Worm (Caenorhabditis elegans) whole organism, young adult: ENCODE data around the gene nhl-2.

Experiments
- B0019.2 ChIP-seq: fragments of 200-800 bp; sonication (Bioruptor generic); conservative IDR thresholded peaks from 2 replicates; pipeline ENCODE4 v1.3.6; 2022; ENCODE audit warnings: missing genetic modification reagents, missing genetic modification characterization, missing compliant biosample characterization
- F22D6.2 ChIP-seq: sonication (generic microtip); optimal IDR thresholded peaks from 2 replicates; lab custom pipeline; 2016; ENCODE audit warnings: mild to moderate bottlenecking, missing genetic modification characterization, missing compliant biosample characterization
- Y53G8AR.9 ChIP-seq: fragments of 200-800 bp; sonication (Bioruptor generic); conservative IDR thresholded peaks from 2 replicates; pipeline ENCODE4 v1.3.6; 2022; ENCODE audit warnings: missing genetic modification reagents, missing genetic modification characterization, missing compliant biosample characterization
- ceh-100 ChIP-seq: fragments of 200-800 bp; sonication (Bioruptor generic); IDR thresholded peaks from 2 replicates; pipeline ENCODE4 v1.3.6; 2022; ENCODE audit warnings: missing genetic modification reagents, missing genetic modification characterization, missing compliant biosample characterization
- ceh-40 ChIP-seq: fragments of 200-800 bp; sonication (Bioruptor generic); IDR thresholded peaks from 2 replicates; pipeline ENCODE4 v1.3.6; 2022; ENCODE audit warnings: missing genetic modification characterization, missing compliant biosample characterization
- chd-7 ChIP-seq: sonication (generic microtip); optimal IDR thresholded peaks from 2 replicates; lab custom pipeline; 2016; ENCODE audit warnings: mild to moderate bottlenecking, missing genetic modification characterization, moderate library complexity, missing compliant biosample characterization
- ets-4 ChIP-seq: fragments of 200-800 bp; sonication (Bioruptor generic); optimal IDR thresholded peaks from 2 replicates; lab custom pipeline; 2018; ENCODE audit warnings: mild to moderate bottlenecking, missing genetic modification characterization, missing compliant biosample characterization
- hlh-12 ChIP-seq: sonication (generic microtip); optimal IDR thresholded peaks from 2 replicates; lab custom pipeline; 2016; ENCODE audit warnings: missing genetic modification characterization, missing compliant biosample characterization
- lin-35 ChIP-seq, 3 experiments: fragments of 150-350 bp in 2 of 3; sonication (generic microtip) in 1 of 3; optimal IDR thresholded peaks; 2 replicates each; lab custom pipeline; 2014 to 2018; ENCODE audit warnings: missing biosample characterization in 3 of 3, missing genetic modification characterization in 3 of 3, missing genetic modification reagents in 3 of 3
- mes-4 ChIP-seq: sonication (generic microtip); optimal IDR thresholded peaks from 2 replicates; lab custom pipeline; 2016; ENCODE audit warnings: missing genotype, missing genetic modification characterization, missing compliant biosample characterization
- nhr-90 ChIP-seq: sonication (generic microtip); optimal IDR thresholded peaks from 2 replicates; lab custom pipeline; 2016; ENCODE audit warnings: missing genotype, mild to moderate bottlenecking, missing genetic modification characterization, missing compliant biosample characterization
- rpc-1 ChIP-seq, 2 experiments: fragments of 150-350 bp in 1 of 2; sonication (generic microtip) in 1 of 2; optimal IDR thresholded peaks; 2 replicates each; lab custom pipeline; 2014 to 2018; ENCODE audit warnings: missing biosample characterization in 1 of 2, missing genetic modification characterization in 1 of 2, missing genetic modification reagents in 1 of 2, missing genotype in 1 of 2

DNA sequence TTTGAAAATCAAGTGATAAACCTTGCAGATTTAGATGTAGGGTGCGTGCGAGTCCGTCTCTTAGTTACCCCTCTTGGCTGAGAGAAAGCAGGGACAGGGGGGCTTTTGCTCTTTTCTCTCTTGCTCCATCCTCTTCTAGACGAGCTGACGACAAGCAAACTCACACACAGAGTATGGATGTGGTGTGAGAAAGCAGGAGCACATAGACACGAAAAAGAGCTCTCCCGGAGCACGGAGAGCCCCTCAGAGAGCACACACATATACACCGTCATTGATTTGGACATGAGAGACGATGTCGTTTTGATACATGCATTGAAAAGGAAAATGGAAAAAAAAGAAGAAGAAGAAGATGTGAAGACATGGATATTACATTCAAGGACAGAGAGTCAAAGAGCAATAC, 23.2 kb downstream of the nhl-2 start:
- no peak for TF ChIP-seq chd-7 (tag; lab: Kevin White, UChicago)
- TF ChIP-seq lin-35 (GFP tag; optimal IDR thresholded peaks at IDR 0.05; lab: Kevin White, UChicago): peak in 1 of 3 experiments; percentile 61
- no peak for TF ChIP-seq B0019.2 (GFP tag; lab: Robert Waterston, UW)
- no peak for TF ChIP-seq rpc-1 (optimal IDR thresholded peaks at IDR 0.05; lab: Kevin White, UChicago)
- TF ChIP-seq rpc-1 (tag; optimal IDR thresholded peaks at IDR 0.05; lab: Kevin White, UChicago): no peak
- no peak for TF ChIP-seq mes-4 (tag; lab: Kevin White, UChicago)
- no peak for TF ChIP-seq ets-4
- no peak for TF ChIP-seq nhr-90 (tag; lab: Kevin White, UChicago)
- no peak for TF ChIP-seq F22D6.2 (tag; lab: Kevin White, UChicago)
- TF ChIP-seq hlh-12 (tag; lab: Kevin White, UChicago): no peak
- TF ChIP-seq Y53G8AR.9 (GFP tag; lab: Robert Waterston, UW): no peak
- no peak for TF ChIP-seq ceh-100 (GFP tag; lab: Robert Waterston, UW)
- no peak for TF ChIP-seq ceh-40 (GFP tag; lab: Robert Waterston, UW)
